Worm (Caenorhabditis elegans) whole organism, L4 larva: ENCODE results near the gene AH6.17.

ENCODE experiments used
- aly-2 ChIP-seq: sonication (generic microtip); optimal IDR thresholded peaks from 2 replicates; lab custom pipeline; 2018; ENCODE audit warnings: missing biosample characterization, missing genetic modification characterization
- pqm-1 ChIP-seq: sonication (generic microtip); optimal IDR thresholded peaks from 2 replicates; lab custom pipeline; 2017; ENCODE audit warnings: missing biosample characterization, missing genetic modification characterization

DNA sequence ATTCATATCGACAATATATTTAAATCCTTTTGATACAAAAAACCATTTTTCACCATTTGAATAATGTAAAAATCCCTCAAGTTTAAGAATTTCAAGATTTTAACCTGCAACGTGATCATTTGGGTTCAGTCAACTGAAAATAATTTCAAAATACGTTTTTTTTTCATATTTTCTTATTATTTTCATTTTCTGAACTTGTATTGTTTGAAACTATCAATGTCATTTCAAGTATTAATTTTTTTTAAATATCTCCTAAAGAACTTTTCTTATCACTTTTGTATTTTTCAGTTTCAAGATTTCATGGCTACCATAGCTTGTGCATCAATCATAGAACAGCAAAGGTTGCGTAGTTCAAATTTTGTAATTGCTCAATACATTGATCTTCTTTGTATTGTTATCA is 9.0 kb downstream of the AH6.17 start, which contains the start of gene sra-9:
- TF ChIP-seq pqm-1 (tag; lab: Kevin White, UChicago) (no peak), aly-2 (tag; lab: Kevin White, UChicago) (no peak)
